Worm (Caenorhabditis elegans) whole organism, mixed stage, embryonic: Measurements from ENCODE around the gene par-1.
A peak's percentile ranks its signal among the peaks of the same experiment; 100 is the strongest.

Experiments
- blmp-1 ChIP-seq: fragments of 150-350 bp; optimal IDR thresholded peaks from 2 replicates; lab custom pipeline; 2014; ENCODE audit warnings: missing biosample characterization, missing genetic modification characterization
- ceh-43 ChIP-seq: fragments of 200-800 bp; sonication (Bioruptor generic); optimal IDR thresholded peaks from 2 replicates; lab custom pipeline; 2018; ENCODE audit warnings: mild to moderate bottlenecking, missing genetic modification characterization, moderate library complexity, missing compliant biosample characterization
- ceh-83 ChIP-seq: fragments of 200-800 bp; sonication (Bioruptor generic); optimal IDR thresholded peaks from 2 replicates; lab custom pipeline; 2018; ENCODE audit warnings: mild to moderate bottlenecking, missing genetic modification characterization, missing compliant biosample characterization
- ces-1 ChIP-seq: fragments of 150-350 bp; optimal IDR thresholded peaks from 2 replicates; lab custom pipeline; 2014; ENCODE audit warnings: missing biosample characterization, missing genetic modification reagents, missing genetic modification characterization
- cnd-1 ChIP-seq: fragments of 200-800 bp; sonication (Bioruptor generic); optimal IDR thresholded peaks from 2 replicates; lab custom pipeline; 2018; ENCODE audit warnings: mild to moderate bottlenecking, missing genetic modification characterization, missing compliant biosample characterization
- drap-1 ChIP-seq: fragments of 200-800 bp; sonication (Bioruptor generic); optimal IDR thresholded peaks from 3 replicates; lab custom pipeline; 2018; ENCODE audit warnings: mild to moderate bottlenecking, missing genetic modification characterization, missing compliant biosample characterization
- elt-1 ChIP-seq: sonication (generic microtip); optimal IDR thresholded peaks from 2 replicates; lab custom pipeline; 2017; ENCODE audit warnings: missing genetic modification characterization, mild to moderate bottlenecking, missing compliant biosample characterization, antibody characterized with exemption, moderate library complexity, borderline replicate concordance; ENCODE audit not compliant: insufficient read depth
- flh-1 ChIP-seq: fragments of 200-800 bp; sonication (Bioruptor generic); optimal IDR thresholded peaks from 2 replicates; lab custom pipeline; 2018; ENCODE audit warnings: mild to moderate bottlenecking, missing genetic modification characterization, moderate library complexity, missing compliant biosample characterization
- hlh-1 ChIP-seq: fragments of 150-350 bp; optimal IDR thresholded peaks from 2 replicates; lab custom pipeline; 2014; ENCODE audit warnings: missing biosample characterization, missing genetic modification reagents, missing genetic modification characterization
- lin-13 ChIP-seq: fragments of 150-350 bp; optimal IDR thresholded peaks from 2 replicates; lab custom pipeline; 2014; ENCODE audit warnings: missing biosample characterization, missing genetic modification characterization
- lin-32 ChIP-seq: fragments of 200-800 bp; sonication (Bioruptor generic); optimal IDR thresholded peaks from 2 replicates; lab custom pipeline; 2018; ENCODE audit warnings: mild to moderate bottlenecking, missing genetic modification characterization, missing compliant biosample characterization
- lsy-2 ChIP-seq: fragments of 150-350 bp; optimal IDR thresholded peaks from 2 replicates; lab custom pipeline; 2014; ENCODE audit warnings: missing biosample characterization, missing genetic modification characterization
- mep-1 ChIP-seq: fragments of 150-350 bp; optimal IDR thresholded peaks from 2 replicates; lab custom pipeline; 2017; ENCODE audit warnings: missing biosample characterization, missing genetic modification reagents, missing genetic modification characterization, inconsistent platforms
- mls-2 ChIP-seq: sonication (generic microtip); optimal IDR thresholded peaks from 2 replicates; lab custom pipeline; 2016; ENCODE audit warnings: mild to moderate bottlenecking, missing genetic modification characterization, moderate library complexity, missing compliant biosample characterization
- nhr-237 ChIP-seq: fragments of 150-350 bp; optimal IDR thresholded peaks from 2 replicates; lab custom pipeline; 2014; ENCODE audit warnings: missing biosample characterization, missing genetic modification characterization
- nhr-28 ChIP-seq: fragments of 150-350 bp; optimal IDR thresholded peaks from 2 replicates; lab custom pipeline; 2014; ENCODE audit warnings: missing biosample characterization, missing genetic modification characterization
- nhr-76 ChIP-seq: sonication (generic microtip); optimal IDR thresholded peaks from 2 replicates; lab custom pipeline; 2017; ENCODE audit warnings: missing biosample characterization, missing genetic modification characterization
- pha-4 ChIP-seq: fragments of 150-350 bp; optimal IDR thresholded peaks from 2 replicates; lab custom pipeline; 2018; ENCODE audit warnings: missing biosample characterization, missing genetic modification reagents, missing genetic modification characterization
- sem-2 ChIP-seq: fragments of 200-800 bp; sonication (Bioruptor generic); optimal IDR thresholded peaks from 2 replicates; lab custom pipeline; 2018; ENCODE audit warnings: mild to moderate bottlenecking, missing genetic modification characterization, missing compliant biosample characterization
- snpc-4 ChIP-seq: fragments of 150-350 bp; optimal IDR thresholded peaks from 2 replicates; lab custom pipeline; 2014; ENCODE audit warnings: missing biosample characterization, missing genetic modification characterization
- sptf-1 ChIP-seq: sonication (generic microtip); optimal IDR thresholded peaks from 2 replicates; lab custom pipeline; 2017; ENCODE audit warnings: mild to moderate bottlenecking, missing genetic modification characterization, moderate library complexity, missing compliant biosample characterization
- tbx-8 ChIP-seq: fragments of 200-800 bp; sonication (Bioruptor generic); optimal IDR thresholded peaks from 2 replicates; lab custom pipeline; 2018; ENCODE audit warnings: mild to moderate bottlenecking, missing genetic modification characterization, moderate library complexity, missing compliant biosample characterization
- unc-120 ChIP-seq: sonication (generic microtip); optimal IDR thresholded peaks from 2 replicates; lab custom pipeline; 2017; ENCODE audit warnings: missing genetic modification characterization, missing compliant biosample characterization; ENCODE audit not compliant: poor library complexity, severe bottlenecking
- unc-39 ChIP-seq: fragments of 150-350 bp; optimal IDR thresholded peaks from 2 replicates; lab custom pipeline; 2014; ENCODE audit warnings: missing biosample characterization, missing genetic modification characterization
- unc-62 ChIP-seq: fragments of 150-350 bp; optimal IDR thresholded peaks from 2 replicates; lab custom pipeline; 2014; ENCODE audit warnings: missing biosample characterization, missing genetic modification reagents, missing genetic modification characterization
- zip-8 ChIP-seq: fragments of 150-350 bp; optimal IDR thresholded peaks from 2 replicates; lab custom pipeline; 2014; ENCODE audit warnings: missing biosample characterization, missing genetic modification characterization
- ztf-11 ChIP-seq: fragments of 150-350 bp; optimal IDR thresholded peaks from 2 replicates; lab custom pipeline; 2014; ENCODE audit warnings: missing biosample characterization, missing genetic modification characterization

Gene par-1

DNA sequence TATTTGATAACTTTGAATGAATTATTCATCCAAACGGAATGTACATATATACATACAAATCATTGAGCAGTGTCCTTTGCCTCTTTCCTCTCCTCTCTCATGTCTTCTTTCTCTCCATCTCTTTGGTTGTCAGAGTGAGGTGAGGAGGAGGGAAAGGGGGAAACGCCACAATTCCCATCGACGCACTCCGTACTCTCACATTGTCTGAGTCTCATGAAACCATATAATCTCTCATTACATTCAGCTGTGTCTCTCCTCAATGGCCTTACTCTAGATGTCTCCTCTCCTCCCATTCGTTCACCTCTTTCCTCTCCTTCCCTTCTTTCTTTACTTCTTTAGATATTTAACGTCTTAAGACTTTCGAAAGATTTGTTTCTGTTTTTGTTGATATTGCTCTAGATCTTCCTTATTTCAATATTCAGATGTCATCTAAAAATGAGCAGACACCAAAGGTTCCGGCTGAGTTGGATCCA, 32.5 kb upstream of the par-1 start, which contains the start of gene ceh-74:
ceh-74 (plus strand) TSS at position 423 of the 473 bp plus-strand sequence.
- TF ChIP-seq mep-1 (tag; lab: Kevin White, UChicago), result peak; percentile 32
- no peak for TF ChIP-seq lin-32

DNA sequence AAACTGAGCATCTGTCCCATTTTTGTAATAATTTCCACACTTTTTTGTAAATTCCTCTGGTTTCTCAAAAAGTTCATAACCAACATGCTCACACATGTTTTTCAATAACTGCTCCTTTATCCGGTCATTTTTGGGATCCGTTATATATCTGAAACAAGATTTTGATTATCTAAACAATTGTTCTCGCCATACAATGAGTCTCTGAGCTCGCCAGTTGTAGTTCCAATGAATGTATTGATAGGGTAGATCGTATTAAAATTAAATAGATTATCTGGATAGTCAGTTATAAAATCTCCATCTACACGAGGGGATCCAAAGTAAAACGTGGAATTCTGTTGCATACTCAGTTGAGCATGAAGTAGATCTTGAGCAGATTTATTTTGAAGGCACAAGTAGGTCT, 31.4 kb upstream of the par-1 start:
- TF ChIP-seq lsy-2 (tag; lab: Kevin White, UChicago) (no peak), flh-1 (GFP tag; lab: Kevin White, UChicago) (no peak), tbx-8 (GFP tag; lab: Kevin White, UChicago) (no peak), ceh-43 (no peak)

- TF ChIP-seq lin-13 (tag; lab: Kevin White, UChicago) (no peak), zip-8 (tag; lab: Kevin White, UChicago) (peak; percentile 85), ceh-83 (GFP tag; lab: Kevin White, UChicago) (no peak), ztf-11 (tag; lab: Kevin White, UChicago) (no peak), nhr-237 (no peak), hlh-1 (tag; lab: Kevin White, UChicago) (no peak)
Measured at ce11 chrV:14175216-14175615, 30.0 kb upstream of the par-1 start, which contains the start of gene cest-2.2. Gene cest-2.2, minus strand, starts transcription at chrV:14175355.

- TF ChIP-seq ceh-83 (GFP tag; lab: Kevin White, UChicago) (no peak), lin-32 (no peak)
Measured at ce11 chrV:14171284-14171683, 26.1 kb upstream of the par-1 start, which contains the start of gene cest-2.1. Gene cest-2.1, minus strand, starts transcription at chrV:14171481.

DNA sequence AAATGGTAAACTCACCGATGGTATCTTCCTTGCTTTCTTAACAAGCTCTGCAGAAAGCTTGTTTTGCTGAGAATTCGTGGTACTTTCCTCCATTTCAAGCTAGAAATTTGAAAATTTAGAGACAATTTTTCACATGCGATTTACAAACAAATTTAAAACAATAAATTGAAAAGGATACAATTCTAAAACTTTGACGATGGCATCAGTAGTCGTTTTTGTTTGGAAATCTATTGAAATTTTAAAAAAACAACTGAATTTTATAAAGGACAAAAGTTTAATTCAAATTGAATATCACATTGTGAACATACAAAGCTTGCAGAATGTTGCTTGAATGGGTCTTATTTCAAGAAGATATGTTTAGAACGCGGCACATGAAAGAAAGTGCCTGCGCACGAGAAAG, 22.5 kb upstream of the par-1 start, which contains the start of gene ocam-1:
ocam-1 (minus strand) TSS at position 101 of the 400 bp plus-strand sequence.
- TF ChIP-seq nhr-28 (tag; lab: Kevin White, UChicago) (no peak), tbx-8 (GFP tag; lab: Kevin White, UChicago) (no peak), mep-1 (tag; lab: Kevin White, UChicago) (no peak), drap-1 (GFP tag; lab: Kevin White, UChicago) (no peak), mls-2 (tag; lab: Kevin White, UChicago) (no peak), nhr-76 (no peak), cnd-1 (tag; lab: Kevin White, UChicago) (no peak), pha-4 (tag; lab: Kevin White, UChicago) (no peak), unc-39 (no peak), elt-1 (tag; lab: Kevin White, UChicago) (no peak), ceh-83 (GFP tag; lab: Kevin White, UChicago) (no peak), lsy-2 (tag; lab: Kevin White, UChicago) (no peak)

- no peak for TF ChIP-seq mls-2 (tag; lab: Kevin White, UChicago)
- no peak for TF ChIP-seq hlh-1 (tag; lab: Kevin White, UChicago)
- no peak for TF ChIP-seq drap-1 (GFP tag; lab: Kevin White, UChicago)
- no peak for TF ChIP-seq sptf-1 (tag; lab: Kevin White, UChicago)
- no peak for TF ChIP-seq sem-2 (GFP tag; lab: Kevin White, UChicago)
- no peak for TF ChIP-seq lin-13 (tag; lab: Kevin White, UChicago)
- no peak for TF ChIP-seq nhr-237
- no peak for TF ChIP-seq elt-1 (tag; lab: Kevin White, UChicago)
- TF ChIP-seq unc-62 (GFP tag; lab: Kevin White, UChicago), result no peak
- no peak for TF ChIP-seq mep-1 (tag; lab: Kevin White, UChicago)
- TF ChIP-seq blmp-1 (tag; lab: Kevin White, UChicago), result no peak
- no peak for TF ChIP-seq unc-120 (tag; lab: Kevin White, UChicago)
- no peak for TF ChIP-seq pha-4 (tag; lab: Kevin White, UChicago)
- no peak for TF ChIP-seq ceh-43
Measured at ce11 chrV:14166630-14167029, 21.5 kb upstream of the par-1 start, which contains the start of gene cest-1.1. Gene cest-1.1, minus strand, starts transcription at chrV:14166730.

DNA sequence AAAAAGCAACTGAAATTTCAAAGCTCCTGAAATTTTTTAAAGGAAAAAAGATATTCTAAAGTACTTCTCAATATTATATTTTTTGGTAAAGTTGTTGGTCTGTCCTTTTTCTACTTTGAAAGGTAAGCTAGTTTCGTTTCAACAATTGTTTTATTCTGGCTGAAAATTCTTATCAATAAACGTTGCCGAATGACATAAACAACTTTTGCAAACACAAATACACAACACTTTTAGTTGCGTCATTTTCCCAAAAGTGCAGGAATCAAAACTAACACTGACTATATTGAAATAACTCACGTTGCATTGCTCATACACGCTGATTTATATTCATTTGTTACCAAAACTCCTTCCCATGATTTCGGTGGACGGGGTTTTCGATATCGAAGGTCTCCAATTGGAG, 20.6 kb upstream of the par-1 start:
- TF ChIP-seq snpc-4 (tag; lab: Kevin White, UChicago) (no peak), ces-1 (GFP tag; lab: Kevin White, UChicago) (no peak), sptf-1 (tag; lab: Kevin White, UChicago) (no peak), lsy-2 (tag; lab: Kevin White, UChicago) (no peak)
